Worm (Caenorhabditis elegans) whole organism, late embryonic: ENCODE results near the gene H11E01.2.
A peak's percentile ranks its signal among the peaks of the same experiment; 100 is the strongest.

Source experiments
- C08G9.2 ChIP-seq: sonication (generic microtip); optimal IDR thresholded peaks from 2 replicates; lab custom pipeline; 2016; ENCODE audit warnings: mild to moderate bottlenecking, missing genetic modification characterization, moderate library complexity, missing compliant biosample characterization
- F13H6.1 ChIP-seq: sonication (generic microtip); optimal IDR thresholded peaks from 2 replicates; lab custom pipeline; 2016; ENCODE audit warnings: missing genetic modification characterization, missing compliant biosample characterization
- K02D7.2 ChIP-seq: sonication (generic microtip); optimal IDR thresholded peaks from 2 replicates; lab custom pipeline; 2017; ENCODE audit warnings: mild to moderate bottlenecking, missing genetic modification characterization, missing compliant biosample characterization
- K09A11.1 ChIP-seq: sonication (generic microtip); optimal IDR thresholded peaks from 2 replicates; lab custom pipeline; 2017; ENCODE audit warnings: antibody characterized with exemption, mild to moderate bottlenecking, missing genetic modification characterization, missing compliant biosample characterization; ENCODE audit not compliant: insufficient read depth
- T23F11.4 ChIP-seq: fragments of 200-800 bp; sonication (Bioruptor generic); optimal IDR thresholded peaks from 2 replicates; lab custom pipeline; 2018; ENCODE audit warnings: mild to moderate bottlenecking, missing genetic modification characterization, missing compliant biosample characterization
- ama-1 ChIP-seq: fragments of 150-350 bp; optimal IDR thresholded peaks from 2 replicates; lab custom pipeline; 2014
- ceh-14 ChIP-seq: sonication (generic microtip); optimal IDR thresholded peaks from 2 replicates; lab custom pipeline; 2016; ENCODE audit warnings: missing genotype, missing genetic modification characterization, missing compliant biosample characterization
- ceh-18 ChIP-seq: sonication (generic microtip); optimal IDR thresholded peaks from 2 replicates; lab custom pipeline; 2016; ENCODE audit warnings: missing genetic modification characterization, missing compliant biosample characterization
- ceh-2 ChIP-seq: sonication (generic microtip); optimal IDR thresholded peaks from 2 replicates; lab custom pipeline; 2016; ENCODE audit warnings: missing genotype, missing genetic modification characterization, missing compliant biosample characterization
- ceh-24 ChIP-seq: sonication (generic microtip); optimal IDR thresholded peaks from 2 replicates; lab custom pipeline; 2016; ENCODE audit warnings: mild to moderate bottlenecking, missing genetic modification characterization, missing compliant biosample characterization
- ceh-30 ChIP-seq: fragments of 150-350 bp; optimal IDR thresholded peaks from 2 replicates; lab custom pipeline; 2014; ENCODE audit warnings: missing biosample characterization, missing genetic modification characterization
- ceh-31 ChIP-seq: sonication (generic microtip); optimal IDR thresholded peaks from 2 replicates; lab custom pipeline; 2016; ENCODE audit warnings: missing genetic modification characterization, missing compliant biosample characterization
- ceh-34 ChIP-seq: sonication (generic microtip); optimal IDR thresholded peaks from 2 replicates; lab custom pipeline; 2016; ENCODE audit warnings: mild to moderate bottlenecking, missing genetic modification characterization, missing compliant biosample characterization
- ceh-45 ChIP-seq: fragments of 200-800 bp; sonication (Bioruptor generic); IDR thresholded peaks from 2 replicates; pipeline ENCODE4 v1.3.6; 2022; ENCODE audit warnings: missing genetic modification reagents, missing genetic modification characterization, missing compliant biosample characterization
- ceh-48 ChIP-seq: sonication (generic microtip); optimal IDR thresholded peaks from 2 replicates; lab custom pipeline; 2016; ENCODE audit warnings: missing genetic modification characterization, inconsistent platforms, missing compliant biosample characterization
- ceh-9 ChIP-seq: sonication (generic microtip); optimal IDR thresholded peaks from 2 replicates; lab custom pipeline; 2016; ENCODE audit warnings: mild to moderate bottlenecking, missing genetic modification characterization, inconsistent platforms, missing compliant biosample characterization
- che-1 ChIP-seq: sonication (generic microtip); optimal IDR thresholded peaks from 2 replicates; lab custom pipeline; 2016; ENCODE audit warnings: mild to moderate bottlenecking, missing genetic modification characterization, missing compliant biosample characterization
- dmd-4 ChIP-seq: sonication (generic microtip); optimal IDR thresholded peaks from 2 replicates; lab custom pipeline; 2016; ENCODE audit warnings: borderline replicate concordance, missing genetic modification characterization, missing compliant biosample characterization
- elt-4 ChIP-seq: sonication (generic microtip); optimal IDR thresholded peaks from 2 replicates; lab custom pipeline; 2016; ENCODE audit warnings: missing genetic modification characterization, missing compliant biosample characterization
- ets-4 ChIP-seq: sonication (generic microtip); optimal IDR thresholded peaks from 2 replicates; lab custom pipeline; 2016; ENCODE audit warnings: missing genetic modification characterization, missing compliant biosample characterization
- eyg-1 ChIP-seq: sonication (generic microtip); optimal IDR thresholded peaks from 2 replicates; lab custom pipeline; 2016; ENCODE audit warnings: missing genotype, missing genetic modification characterization, missing compliant biosample characterization
- fax-1 ChIP-seq: sonication (generic microtip); optimal IDR thresholded peaks from 2 replicates; lab custom pipeline; 2016; ENCODE audit warnings: missing genotype, missing genetic modification characterization, missing compliant biosample characterization
- fkh-10 ChIP-seq: fragments of 150-350 bp; optimal IDR thresholded peaks from 2 replicates; lab custom pipeline; 2014; ENCODE audit warnings: missing biosample characterization, missing genetic modification reagents, missing genetic modification characterization
- fkh-6 ChIP-seq: sonication (generic microtip); optimal IDR thresholded peaks from 2 replicates; lab custom pipeline; 2016; ENCODE audit warnings: missing genetic modification characterization, missing compliant biosample characterization
- gmeb-2 ChIP-seq: sonication (generic microtip); optimal IDR thresholded peaks from 2 replicates; lab custom pipeline; 2016; ENCODE audit warnings: missing genetic modification characterization, inconsistent platforms, missing compliant biosample characterization
- hlh-8 ChIP-seq: sonication (generic microtip); optimal IDR thresholded peaks from 2 replicates; lab custom pipeline; 2016; ENCODE audit warnings: missing genotype, missing genetic modification characterization, missing compliant biosample characterization
- lim-6 ChIP-seq: sonication (generic microtip); optimal IDR thresholded peaks from 2 replicates; lab custom pipeline; 2016; ENCODE audit warnings: missing genetic modification characterization, missing compliant biosample characterization
- nfya-1 ChIP-seq: sonication (generic microtip); optimal IDR thresholded peaks from 2 replicates; lab custom pipeline; 2017; ENCODE audit warnings: missing genetic modification characterization, mild to moderate bottlenecking, missing compliant biosample characterization, antibody characterized with exemption, moderate library complexity
- nhr-232 ChIP-seq: sonication (generic microtip); optimal IDR thresholded peaks from 2 replicates; lab custom pipeline; 2016; ENCODE audit warnings: missing genetic modification characterization, missing compliant biosample characterization
- npax-4 ChIP-seq: sonication (generic microtip); optimal IDR thresholded peaks from 2 replicates; lab custom pipeline; 2016; ENCODE audit warnings: missing genetic modification characterization, missing compliant biosample characterization
- pat-9 ChIP-seq: fragments of 200-800 bp; sonication (Bioruptor generic); optimal IDR thresholded peaks from 2 replicates; lab custom pipeline; 2018; ENCODE audit warnings: mild to moderate bottlenecking, missing genetic modification characterization, moderate library complexity, missing compliant biosample characterization
- pqm-1 ChIP-seq: sonication (generic microtip); optimal IDR thresholded peaks from 2 replicates; lab custom pipeline; 2016; ENCODE audit warnings: missing genetic modification characterization, missing compliant biosample characterization
- pros-1 ChIP-seq: fragments of 150-350 bp; optimal IDR thresholded peaks from 2 replicates; lab custom pipeline; 2014; ENCODE audit warnings: missing biosample characterization, missing genetic modification reagents, missing genetic modification characterization
- sdc-2 ChIP-seq: sonication (generic microtip); optimal IDR thresholded peaks from 2 replicates; lab custom pipeline; 2016; ENCODE audit warnings: missing genotype, missing genetic modification characterization, missing compliant biosample characterization
- sox-2 ChIP-seq: fragments of 200-800 bp; sonication (Bioruptor generic); IDR thresholded peaks from 2 replicates; pipeline ENCODE4 v1.3.6; 2022; ENCODE audit warnings: missing genetic modification reagents, missing genetic modification characterization, missing compliant biosample characterization
- sox-4 ChIP-seq: sonication (generic microtip); optimal IDR thresholded peaks from 2 replicates; lab custom pipeline; 2017; ENCODE audit warnings: mild to moderate bottlenecking, missing genetic modification characterization, inconsistent platforms, missing compliant biosample characterization
- syd-9 ChIP-seq: sonication (generic microtip); optimal IDR thresholded peaks from 2 replicates; lab custom pipeline; 2016; ENCODE audit warnings: mild to moderate bottlenecking, missing genetic modification characterization, moderate library complexity, missing compliant biosample characterization
- tbx-2 ChIP-seq: sonication (generic microtip); optimal IDR thresholded peaks from 2 replicates; lab custom pipeline; 2016; ENCODE audit warnings: missing genetic modification characterization, missing compliant biosample characterization
- tbx-7 ChIP-seq: sonication (generic microtip); optimal IDR thresholded peaks from 2 replicates; lab custom pipeline; 2016; ENCODE audit warnings: missing genotype, missing genetic modification characterization, missing compliant biosample characterization
- ttx-3 ChIP-seq: sonication (generic microtip); optimal IDR thresholded peaks from 2 replicates; lab custom pipeline; 2016; ENCODE audit warnings: missing genetic modification reagents, missing genetic modification characterization, missing compliant biosample characterization
- unc-3 ChIP-seq, 2 experiments: fragments of 200-800 bp in 1 of 2; sonication (Bioruptor generic) in 1 of 2; sonication (generic microtip) in 1 of 2; conservative IDR thresholded peaks in 1 of 2; optimal IDR thresholded peaks in 1 of 2; 2 replicates each; pipeline versions ENCODE4 v1.3.6 to Lab custom; 2016 to 2022; ENCODE audit warnings: missing compliant biosample characterization in 2 of 2, missing genetic modification characterization in 2 of 2, missing genetic modification reagents in 1 of 2
- unc-42 ChIP-seq: sonication (generic microtip); optimal IDR thresholded peaks from 2 replicates; lab custom pipeline; 2016; ENCODE audit warnings: missing genotype, missing genetic modification characterization, missing compliant biosample characterization
- unc-55 ChIP-seq: sonication (generic microtip); optimal IDR thresholded peaks from 2 replicates; lab custom pipeline; 2017; ENCODE audit warnings: missing biosample characterization, missing genetic modification reagents, missing genetic modification characterization
- unc-86 ChIP-seq: sonication (generic microtip); optimal IDR thresholded peaks from 2 replicates; lab custom pipeline; 2016; ENCODE audit warnings: missing genetic modification characterization, missing compliant biosample characterization
- zip-5 ChIP-seq: sonication (generic microtip); optimal IDR thresholded peaks from 2 replicates; lab custom pipeline; 2016; ENCODE audit warnings: missing genetic modification characterization, missing compliant biosample characterization
- ztf-16 ChIP-seq: sonication (generic microtip); optimal IDR thresholded peaks from 2 replicates; lab custom pipeline; 2017; ENCODE audit warnings: missing genetic modification characterization, missing compliant biosample characterization

H11E01.2 gene

ce11 chrX:1613860-1614259 lies 7.0 kb upstream of the H11E01.2 start:
- TF ChIP-seq eyg-1 (tag; lab: Kevin White, UChicago), result no peak
- TF ChIP-seq fax-1 (tag; lab: Kevin White, UChicago), result no peak
- TF ChIP-seq ceh-24, result no peak
- no peak for TF ChIP-seq ceh-14 (tag; lab: Kevin White, UChicago)
- no peak for TF ChIP-seq ceh-9 (tag; lab: Kevin White, UChicago)
- no peak for TF ChIP-seq C08G9.2 (tag; lab: Kevin White, UChicago)
- no peak for TF ChIP-seq sox-4 (tag; lab: Kevin White, UChicago)
- no peak for TF ChIP-seq tbx-2
- no peak for TF ChIP-seq sox-2
- no peak for TF ChIP-seq ama-1 (lab: Kevin White, UChicago)
- TF ChIP-seq nfya-1 (tag; lab: Kevin White, UChicago), result no peak
- TF ChIP-seq ceh-45 (GFP tag; lab: Robert Waterston, UW), result no peak
- no peak for TF ChIP-seq nhr-232 (tag; lab: Kevin White, UChicago)
- no peak for TF ChIP-seq syd-9 (tag; lab: Kevin White, UChicago)
- no peak for TF ChIP-seq che-1 (tag; lab: Kevin White, UChicago)
- no peak for TF ChIP-seq pros-1 (tag; lab: Kevin White, UChicago)
- no peak for TF ChIP-seq zip-5
- TF ChIP-seq ceh-2 (tag; lab: Kevin White, UChicago), result no peak

- no peak for TF ChIP-seq che-1 (tag; lab: Kevin White, UChicago)
- TF ChIP-seq sdc-2 (tag; lab: Kevin White, UChicago), result no peak
- TF ChIP-seq gmeb-2 (tag; lab: Kevin White, UChicago), result no peak
- TF ChIP-seq ceh-48 (tag; lab: Kevin White, UChicago), result no peak
- TF ChIP-seq ets-4 (tag; lab: Kevin White, UChicago), result no peak
- TF ChIP-seq dmd-4 (tag; lab: Kevin White, UChicago), result no peak
- TF ChIP-seq elt-4, result no peak
- no peak for TF ChIP-seq ama-1 (lab: Kevin White, UChicago)
- no peak for TF ChIP-seq fkh-10 (GFP tag; lab: Kevin White, UChicago)
- TF ChIP-seq ceh-9 (tag; lab: Kevin White, UChicago), result no peak
- TF ChIP-seq ceh-31 (tag; lab: Kevin White, UChicago), result no peak
- TF ChIP-seq K02D7.2 (tag; lab: Kevin White, UChicago), result no peak
- TF ChIP-seq nfya-1 (tag; lab: Kevin White, UChicago), result no peak
- no peak for TF ChIP-seq unc-55 (GFP tag; lab: Kevin White, UChicago)
- TF ChIP-seq lim-6, result no peak
- no peak for TF ChIP-seq sox-4 (tag; lab: Kevin White, UChicago)
These were observed 2.2 kb downstream of the H11E01.2 start for ce11 chrX:1623048-1623447.

ce11 chrX:1627013-1627412 lies 6.2 kb downstream of the H11E01.2 start:
- TF ChIP-seq tbx-7, result no peak
- TF ChIP-seq unc-3 (GFP tag; conservative IDR thresholded peaks at IDR 0.05; lab: Robert Waterston, UW), result 0 out of 2 replicates have a peak, but pooled peaks have one; percentile 46
- peak; percentile 55 for TF ChIP-seq unc-3 (tag; optimal IDR thresholded peaks at IDR 0.05; lab: Kevin White, UChicago)
- TF ChIP-seq fkh-10 (GFP tag; lab: Kevin White, UChicago), result no peak
- peak; percentile 62 for TF ChIP-seq K09A11.1 (tag; lab: Kevin White, UChicago)
- peak; percentile 33 for TF ChIP-seq fax-1 (tag; lab: Kevin White, UChicago)
- TF ChIP-seq ztf-16, result peak; percentile 85
- no peak for TF ChIP-seq ama-1 (lab: Kevin White, UChicago)
- TF ChIP-seq unc-42, result peak; percentile 84
- peak; percentile 17 for TF ChIP-seq fkh-6
- peak; percentile 77 for TF ChIP-seq ceh-34
- peak; percentile 80 for TF ChIP-seq ceh-30 (tag; lab: Kevin White, UChicago)
- TF ChIP-seq syd-9 (tag; lab: Kevin White, UChicago), result peak; percentile 77
- TF ChIP-seq hlh-8 (tag; lab: Kevin White, UChicago), result peak; percentile 37
- TF ChIP-seq ceh-18, result peak; percentile 97
- TF ChIP-seq sdc-2 (tag; lab: Kevin White, UChicago), result peak; percentile 99
- no peak for TF ChIP-seq npax-4 (tag; lab: Kevin White, UChicago)
- TF ChIP-seq F13H6.1 (tag; lab: Kevin White, UChicago), result peak; percentile 22
- TF ChIP-seq unc-86 (tag; lab: Kevin White, UChicago), result peak; percentile 60
- TF ChIP-seq ets-4 (tag; lab: Kevin White, UChicago), result peak; percentile 45
- peak; percentile 56 for TF ChIP-seq pqm-1 (tag; lab: Kevin White, UChicago)
- TF ChIP-seq ceh-24, result no peak
- TF ChIP-seq T23F11.4 (GFP tag; lab: Kevin White, UChicago), result peak; percentile 24
- TF ChIP-seq tbx-2, result peak; percentile 85
- peak; percentile 16 for TF ChIP-seq pat-9 (tag; lab: Kevin White, UChicago)
- peak; percentile 87 for TF ChIP-seq ceh-31 (tag; lab: Kevin White, UChicago)
- peak; percentile 67 for TF ChIP-seq sox-4 (tag; lab: Kevin White, UChicago)
- TF ChIP-seq K02D7.2 (tag; lab: Kevin White, UChicago), result peak; percentile 6
- peak; percentile 93 for TF ChIP-seq nfya-1 (tag; lab: Kevin White, UChicago)
- TF ChIP-seq dmd-4 (tag; lab: Kevin White, UChicago), result peak; percentile 17
- peak; percentile 62 for TF ChIP-seq ttx-3
- peak; percentile 31 for TF ChIP-seq che-1 (tag; lab: Kevin White, UChicago)
- peak; percentile 94 for TF ChIP-seq ceh-48 (tag; lab: Kevin White, UChicago)
